Worm (Caenorhabditis elegans): Measurements from ENCODE around the gene dtmk-1.

Gene dtmk-1

DNA sequence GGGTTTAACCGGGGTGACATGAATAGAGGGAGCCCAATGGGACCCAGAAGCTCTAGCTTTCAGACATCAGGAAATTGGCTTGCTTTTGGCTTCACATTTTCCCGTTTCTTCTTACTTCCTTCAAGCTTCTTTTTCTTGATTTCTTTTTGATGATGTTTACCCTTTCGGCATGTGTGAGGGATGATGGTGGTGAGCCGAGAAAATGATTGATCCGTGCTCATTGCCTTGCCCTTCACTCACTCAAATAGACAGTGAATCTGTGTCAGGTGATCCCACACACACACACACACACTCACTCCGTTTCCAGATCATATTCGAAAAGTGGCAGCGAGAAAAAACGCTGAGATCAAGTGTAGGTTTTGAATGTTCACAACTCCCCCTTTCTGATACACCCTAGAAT, 27.8 kb upstream of the dtmk-1 start:
- no peak for TF ChIP-seq klf-2 (GFP tag; conservative IDR thresholded peaks at IDR 0.05)
- no peak for TF ChIP-seq tab-1 (GFP tag; IDR thresholded peaks at IDR 0.05)
- no peak for TF ChIP-seq ztf-23 (GFP tag; IDR thresholded peaks at IDR 0.05)
- no peak for TF ChIP-seq ref-1 (GFP tag; conservative IDR thresholded peaks at IDR 0.05)
- TF ChIP-seq flt-1 (GFP tag; IDR thresholded peaks at IDR 0.05), result no peak
- no peak for TF ChIP-seq T22C8.4 (GFP tag; IDR thresholded peaks at IDR 0.05)

- TF ChIP-seq ztf-29 (GFP tag; IDR thresholded peaks at IDR 0.05) (no peak), ztf-23 (GFP tag; IDR thresholded peaks at IDR 0.05) (no peak), cog-1 (tag; optimal IDR thresholded peaks at IDR 0.05) (no peak), ref-1 (GFP tag; conservative IDR thresholded peaks at IDR 0.05) (no peak), T22C8.4 (GFP tag; IDR thresholded peaks at IDR 0.05) (no peak), tab-1 (GFP tag; IDR thresholded peaks at IDR 0.05) (no peak), klf-2 (GFP tag; conservative IDR thresholded peaks at IDR 0.05) (no peak), med-1 (GFP tag; optimal IDR thresholded peaks at IDR 0.05; ENCODE audit: insufficient read depth) (no peak), flt-1 (GFP tag; IDR thresholded peaks at IDR 0.05) (no peak)
These were observed 25.6 kb upstream of the dtmk-1 start for ce11 chrII:9992474-9992873.

DNA sequence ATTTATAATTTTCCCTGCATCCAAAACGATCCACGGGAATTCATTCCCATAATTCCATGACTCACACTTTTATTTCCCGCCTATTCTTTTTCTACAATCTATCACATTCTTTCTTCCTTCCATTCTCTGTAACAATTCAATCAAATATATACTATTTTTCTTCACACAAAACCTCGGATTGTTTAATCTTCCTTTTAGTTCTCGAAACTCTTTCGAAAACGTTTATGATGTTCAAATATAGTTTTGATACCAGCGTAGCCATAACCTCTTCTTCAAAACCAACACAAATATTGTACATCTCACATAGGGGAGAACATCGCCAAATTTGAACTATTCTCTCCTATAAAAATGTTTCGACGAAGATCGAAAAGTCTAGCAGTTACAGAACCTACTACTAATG, 23.9 kb upstream of the dtmk-1 start, which contains the start of gene lec-3:
Gene lec-3, plus strand, starts transcription at position 301 of the 400 bp plus-strand sequence.
- TF ChIP-seq tab-1 (GFP tag; IDR thresholded peaks at IDR 0.05), result no peak
- no peak for TF ChIP-seq cog-1 (tag; optimal IDR thresholded peaks at IDR 0.05)

DNA sequence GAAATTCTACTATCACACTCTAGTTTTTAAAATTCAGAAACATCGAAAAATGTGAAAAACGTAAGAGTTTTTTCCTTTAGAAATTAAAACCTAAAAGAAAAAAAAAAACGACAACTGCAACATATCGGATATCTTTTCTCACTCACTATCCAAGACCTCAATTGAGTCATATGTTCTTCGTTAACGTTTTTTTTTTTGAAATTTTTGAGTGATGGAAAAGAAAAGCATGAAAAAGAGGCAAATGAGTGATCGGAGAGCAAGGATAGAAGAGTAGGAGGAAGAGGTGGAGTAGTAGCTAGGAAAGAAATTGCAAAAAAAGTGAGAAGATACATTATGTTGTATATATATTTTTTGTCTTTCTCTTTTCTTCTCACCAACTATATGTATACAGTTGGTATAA, 22.6 kb upstream of the dtmk-1 start:
- TF ChIP-seq klf-2 (GFP tag; conservative IDR thresholded peaks at IDR 0.05) (no peak), ref-1 (GFP tag; conservative IDR thresholded peaks at IDR 0.05) (no peak), T22C8.4 (GFP tag; IDR thresholded peaks at IDR 0.05) (no peak), flt-1 (GFP tag; IDR thresholded peaks at IDR 0.05) (no peak), ztf-29 (GFP tag; IDR thresholded peaks at IDR 0.05) (no peak), cog-1 (tag; optimal IDR thresholded peaks at IDR 0.05) (no peak), med-1 (GFP tag; optimal IDR thresholded peaks at IDR 0.05; ENCODE audit: insufficient read depth) (no peak), ztf-23 (GFP tag; IDR thresholded peaks at IDR 0.05) (no peak), tab-1 (GFP tag; IDR thresholded peaks at IDR 0.05) (no peak)

ce11 chrII:9988620-9989019, 21.7 kb upstream of the dtmk-1 start:
- no peak for TF ChIP-seq klf-2 (GFP tag; conservative IDR thresholded peaks at IDR 0.05)
- TF ChIP-seq tab-1 (GFP tag; IDR thresholded peaks at IDR 0.05), result no peak
- no peak for TF ChIP-seq ref-1 (GFP tag; conservative IDR thresholded peaks at IDR 0.05)
- TF ChIP-seq flt-1 (GFP tag; IDR thresholded peaks at IDR 0.05), result no peak
- TF ChIP-seq ztf-29 (GFP tag; IDR thresholded peaks at IDR 0.05), result no peak
- TF ChIP-seq ztf-23 (GFP tag; IDR thresholded peaks at IDR 0.05), result no peak
- TF ChIP-seq med-1 (GFP tag; optimal IDR thresholded peaks at IDR 0.05; ENCODE audit: insufficient read depth), result no peak

- no peak for TF ChIP-seq klf-2 (GFP tag; conservative IDR thresholded peaks at IDR 0.05)
- TF ChIP-seq ref-1 (GFP tag; conservative IDR thresholded peaks at IDR 0.05), result no peak
- TF ChIP-seq T22C8.4 (GFP tag; IDR thresholded peaks at IDR 0.05), result no peak
- no peak for TF ChIP-seq ztf-29 (GFP tag; IDR thresholded peaks at IDR 0.05)
- TF ChIP-seq cog-1 (tag; optimal IDR thresholded peaks at IDR 0.05), result no peak
- no peak for TF ChIP-seq flt-1 (GFP tag; IDR thresholded peaks at IDR 0.05)
- TF ChIP-seq ztf-23 (GFP tag; IDR thresholded peaks at IDR 0.05), result no peak
- TF ChIP-seq med-1 (GFP tag; optimal IDR thresholded peaks at IDR 0.05; ENCODE audit: insufficient read depth), result no peak
- no peak for TF ChIP-seq tab-1 (GFP tag; IDR thresholded peaks at IDR 0.05)
These were observed 20.0 kb upstream of the dtmk-1 start for ce11 chrII:9986635-9987575.

- TF ChIP-seq med-1 (GFP tag; optimal IDR thresholded peaks at IDR 0.05; ENCODE audit: insufficient read depth) (no peak), T22C8.4 (GFP tag; IDR thresholded peaks at IDR 0.05) (no peak), flt-1 (GFP tag; IDR thresholded peaks at IDR 0.05) (no peak), tab-1 (GFP tag; IDR thresholded peaks at IDR 0.05) (no peak), klf-2 (GFP tag; conservative IDR thresholded peaks at IDR 0.05) (no peak), ztf-23 (GFP tag; IDR thresholded peaks at IDR 0.05) (no peak)
These were observed 18.0 kb upstream of the dtmk-1 start for ce11 chrII:9984866-9985336.

DNA sequence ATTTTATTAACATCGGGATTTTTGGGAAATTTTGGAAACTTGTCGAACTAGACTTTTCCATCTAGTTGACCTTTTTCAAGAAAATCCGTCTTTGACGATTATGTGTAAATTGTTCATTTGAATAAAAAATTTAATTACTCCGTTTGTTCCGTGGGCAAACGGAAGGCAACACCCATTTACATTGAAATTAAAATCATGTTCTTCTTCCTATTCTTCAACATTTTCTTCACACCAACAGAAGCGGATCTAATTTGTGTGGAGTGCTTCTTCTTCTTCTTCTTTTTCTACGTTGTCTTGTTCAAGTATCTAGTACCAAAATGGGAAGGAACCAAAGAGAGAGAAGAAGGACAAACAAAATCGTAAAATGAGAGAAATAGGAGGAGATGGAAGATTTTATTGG, 15.5 kb upstream of the dtmk-1 start:
- no peak for TF ChIP-seq med-1 (GFP tag; optimal IDR thresholded peaks at IDR 0.05; ENCODE audit: insufficient read depth)
- TF ChIP-seq ztf-23 (GFP tag; IDR thresholded peaks at IDR 0.05), result no peak

ce11 chrII:9981760-9982159, 14.9 kb upstream of the dtmk-1 start, which contains the start of gene sdz-38:
TSS of gene sdz-38 (minus strand) at chrII:9981860.
- no peak for TF ChIP-seq klf-2 (GFP tag; conservative IDR thresholded peaks at IDR 0.05)
- TF ChIP-seq cog-1 (tag; optimal IDR thresholded peaks at IDR 0.05), result no peak
- no peak for TF ChIP-seq T22C8.4 (GFP tag; IDR thresholded peaks at IDR 0.05)
- no peak for TF ChIP-seq flt-1 (GFP tag; IDR thresholded peaks at IDR 0.05)
- no peak for TF ChIP-seq ztf-23 (GFP tag; IDR thresholded peaks at IDR 0.05)
- no peak for TF ChIP-seq tab-1 (GFP tag; IDR thresholded peaks at IDR 0.05)
- no peak for TF ChIP-seq med-1 (GFP tag; optimal IDR thresholded peaks at IDR 0.05; ENCODE audit: insufficient read depth)
- no peak for TF ChIP-seq ztf-29 (GFP tag; IDR thresholded peaks at IDR 0.05)
- TF ChIP-seq ref-1 (GFP tag; conservative IDR thresholded peaks at IDR 0.05), result no peak

- TF ChIP-seq med-1 (GFP tag; optimal IDR thresholded peaks at IDR 0.05; ENCODE audit: insufficient read depth) (no peak), klf-2 (GFP tag; conservative IDR thresholded peaks at IDR 0.05) (no peak), ref-1 (GFP tag; conservative IDR thresholded peaks at IDR 0.05) (no peak), T22C8.4 (GFP tag; IDR thresholded peaks at IDR 0.05) (no peak), ztf-23 (GFP tag; IDR thresholded peaks at IDR 0.05) (no peak), flt-1 (GFP tag; IDR thresholded peaks at IDR 0.05) (no peak), tab-1 (GFP tag; IDR thresholded peaks at IDR 0.05) (no peak), cog-1 (tag; optimal IDR thresholded peaks at IDR 0.05) (no peak), ztf-29 (GFP tag; IDR thresholded peaks at IDR 0.05) (no peak)
These were observed 13.3 kb upstream of the dtmk-1 start, which contains the start of gene ZK892.6 for ce11 chrII:9980077-9980631. TSS of gene ZK892.6 (minus strand) at chrII:9980127.

All from whole organism, midembryonic.